Worm (Caenorhabditis elegans) whole organism, young adult: ENCODE data around the gene ZC374.2.

Experiments used
- egrh-3 ChIP-seq: fragments of 200-800 bp; sonication (Bioruptor generic); IDR thresholded peaks from 2 replicates; pipeline ENCODE4 v1.3.6; 2022; ENCODE audit warnings: missing genetic modification reagents, missing genetic modification characterization, missing compliant biosample characterization
- rec-8 ChIP-seq, 2 experiments: sonication (generic microtip); optimal IDR thresholded peaks; 2 replicates each; lab custom pipeline; 2016; ENCODE audit warnings: mild to moderate bottlenecking in 2 of 2, missing genetic modification characterization in 2 of 2, missing genetic modification reagents in 2 of 2, missing genotype in 2 of 2, missing biosample characterization in 1 of 2, missing compliant biosample characterization in 1 of 2, moderate library complexity in 1 of 2
- sptf-2 ChIP-seq: fragments of 200-800 bp; sonication (Bioruptor generic); optimal IDR thresholded peaks from 2 replicates; lab custom pipeline; 2018; ENCODE audit warnings: mild to moderate bottlenecking, missing genetic modification characterization, missing compliant biosample characterization

- TF ChIP-seq rec-8 (tag; optimal IDR thresholded peaks at IDR 0.05; lab: Kevin White, UChicago) (no peak), egrh-3 (GFP tag; lab: Robert Waterston, UW) (no peak), sptf-2 (GFP tag; lab: Kevin White, UChicago) (no peak)
Measured at ce11 chrX:10095145-10095544, 47.9 kb upstream of the ZC374.2 start, which contains the start of gene flp-2.
